Fruit fly (Drosophila melanogaster) whole organism, pupa: ENCODE results near the gene CatB.

ENCODE experiments used
- CG10348 ChIP-seq: fragments of 200-800 bp; sonication (Bioruptor generic); IDR thresholded peaks from 2 replicates; pipeline ENCODE4 v1.3.6; 2022; ENCODE audit warnings: missing biosample characterization, missing genetic modification characterization
- CG12605 ChIP-seq: fragments of 200-800 bp; sonication (Bioruptor generic); IDR thresholded peaks from 2 replicates; pipeline ENCODE4 v1.3.6; 2022; ENCODE audit warnings: missing biosample characterization, missing genetic modification characterization
- CG13204 ChIP-seq: fragments of 200-800 bp; sonication (Bioruptor generic); optimal IDR thresholded peaks from 2 replicates; lab custom pipeline; 2018; ENCODE audit warnings: missing biosample characterization, mild to moderate bottlenecking, missing genetic modification characterization, moderate library complexity
- CG14655 ChIP-seq: fragments of 200-800 bp; sonication (Bioruptor generic); optimal IDR thresholded peaks from 3 replicates; lab custom pipeline; 2017; ENCODE audit warnings: mild to moderate bottlenecking, missing biosample characterization, missing genetic modification reagents, missing genetic modification characterization
- CG17806 ChIP-seq: fragments of 200-800 bp; sonication (Bioruptor generic); optimal IDR thresholded peaks from 2 replicates; lab custom pipeline; 2018; ENCODE audit warnings: missing biosample characterization, mild to moderate bottlenecking, missing genetic modification characterization, moderate library complexity
- D1 ChIP-seq: fragments of 200-800 bp; sonication (Bioruptor generic); optimal IDR thresholded peaks from 2 replicates; lab custom pipeline; 2018; ENCODE audit warnings: missing biosample characterization, mild to moderate bottlenecking, missing genetic modification characterization, moderate library complexity
- EcR ChIP-seq: fragments of 200-800 bp; sonication (Bioruptor generic); optimal IDR thresholded peaks from 3 replicates; lab custom pipeline; 2019; ENCODE audit warnings: missing biosample characterization, missing genetic modification characterization, mild to moderate bottlenecking, moderate library complexity, missing genetic modification reagents
- Ets98B ChIP-seq: fragments of 200-800 bp; sonication (Bioruptor generic); IDR thresholded peaks from 2 replicates; pipeline ENCODE4 v1.3.6; 2022; ENCODE audit warnings: missing biosample characterization, missing genetic modification characterization
- Pif1A ChIP-seq: fragments of 200-800 bp; sonication (Bioruptor generic); optimal IDR thresholded peaks from 3 replicates; lab custom pipeline; 2016; ENCODE audit warnings: missing biosample characterization, missing genetic modification characterization
- Snoo ChIP-seq: fragments of 200-800 bp; sonication (Bioruptor generic); optimal IDR thresholded peaks from 3 replicates; lab custom pipeline; 2017; ENCODE audit warnings: missing biosample characterization, mild to moderate bottlenecking, missing genetic modification characterization, inconsistent platforms
- rn ChIP-seq: fragments of 200-800 bp; sonication (Bioruptor generic); IDR thresholded peaks from 2 replicates; pipeline ENCODE4 v1.3.6; 2022; ENCODE audit warnings: missing biosample characterization, missing genetic modification characterization

dm6 chr2L:8690382-8690781, 15.0 kb upstream of the CatB start:
- TF ChIP-seq CG10348 (GFP tag; lab: Robert Waterston, UW), result no peak
- no peak for TF ChIP-seq rn
- no peak for TF ChIP-seq CG12605 (GFP tag; lab: Robert Waterston, UW)
- TF ChIP-seq Snoo (tag; lab: Kevin White, UChicago), result no peak
- no peak for TF ChIP-seq D1 (tag; lab: Kevin White, UChicago)
- no peak for TF ChIP-seq EcR (GFP tag; lab: Kevin White, UChicago)
- no peak for TF ChIP-seq Pif1A (GFP tag; lab: Kevin White, UChicago)
- no peak for TF ChIP-seq CG13204 (GFP tag; lab: Kevin White, UChicago)
- no peak for TF ChIP-seq CG14655 (GFP tag; lab: Kevin White, UChicago)
- TF ChIP-seq CG17806, result no peak
- no peak for TF ChIP-seq Ets98B (GFP tag; lab: Robert Waterston, UW)
